Worm (Caenorhabditis elegans) whole organism, midembryonic: ENCODE results near the gene ret-1.

ENCODE experiments used
- T22C8.4 ChIP-seq: fragments of 200-800 bp; sonication (Bioruptor generic); IDR thresholded peaks from 2 replicates; pipeline ENCODE4 v1.3.6; 2022; ENCODE audit warnings: missing genetic modification characterization, missing compliant biosample characterization
- cog-1 ChIP-seq: sonication (generic microtip); optimal IDR thresholded peaks from 2 replicates; lab custom pipeline; 2016; ENCODE audit warnings: missing genetic modification characterization, missing compliant biosample characterization
- flt-1 ChIP-seq: fragments of 200-800 bp; sonication (Bioruptor generic); IDR thresholded peaks from 2 replicates; pipeline ENCODE4 v1.3.6; 2022; ENCODE audit warnings: missing genetic modification characterization, missing compliant biosample characterization
- klf-2 ChIP-seq: fragments of 200-800 bp; sonication (Bioruptor generic); conservative IDR thresholded peaks from 2 replicates; pipeline ENCODE4 v1.3.6; 2022; ENCODE audit warnings: missing genetic modification reagents, missing genetic modification characterization, missing compliant biosample characterization
- med-1 ChIP-seq: sonication (generic microtip); optimal IDR thresholded peaks from 2 replicates; lab custom pipeline; 2017; ENCODE audit warnings: missing genetic modification characterization, mild to moderate bottlenecking, missing compliant biosample characterization, antibody characterized with exemption, missing genetic modification reagents; ENCODE audit not compliant: insufficient read depth
- ref-1 ChIP-seq: fragments of 200-800 bp; sonication (Bioruptor generic); conservative IDR thresholded peaks from 2 replicates; pipeline ENCODE4 v1.3.6; 2022; ENCODE audit warnings: missing genetic modification reagents, missing genetic modification characterization, missing compliant biosample characterization
- tab-1 ChIP-seq: fragments of 200-800 bp; sonication (Bioruptor generic); IDR thresholded peaks from 2 replicates; pipeline ENCODE4 v1.3.6; 2022; ENCODE audit warnings: missing genetic modification characterization, missing compliant biosample characterization
- ztf-23 ChIP-seq: fragments of 200-800 bp; sonication (Bioruptor generic); IDR thresholded peaks from 2 replicates; pipeline ENCODE4 v1.3.6; 2022; ENCODE audit warnings: missing genetic modification reagents, missing genetic modification characterization, missing compliant biosample characterization
- ztf-29 ChIP-seq: fragments of 200-800 bp; sonication (Bioruptor generic); IDR thresholded peaks from 2 replicates; pipeline ENCODE4 v1.3.6; 2022; ENCODE audit warnings: missing genetic modification reagents, missing genetic modification characterization, missing compliant biosample characterization

Gene ret-1

ce11 chrV:14848510-14849206 is 1.4 kb upstream of the ret-1 start:
- no peak for TF ChIP-seq flt-1
- TF ChIP-seq med-1 = no peak
- no peak for TF ChIP-seq T22C8.4 (GFP tag; lab: Robert Waterston, UW)
- no peak for TF ChIP-seq klf-2 (GFP tag; lab: Robert Waterston, UW)
- no peak for TF ChIP-seq ztf-23
- no peak for TF ChIP-seq ztf-29 (GFP tag; lab: Robert Waterston, UW)
- TF ChIP-seq tab-1 (GFP tag; lab: Robert Waterston, UW) = no peak
- TF ChIP-seq cog-1 (tag; lab: Kevin White, UChicago) = no peak
- no peak for TF ChIP-seq ref-1 (GFP tag; lab: Robert Waterston, UW)

DNA sequence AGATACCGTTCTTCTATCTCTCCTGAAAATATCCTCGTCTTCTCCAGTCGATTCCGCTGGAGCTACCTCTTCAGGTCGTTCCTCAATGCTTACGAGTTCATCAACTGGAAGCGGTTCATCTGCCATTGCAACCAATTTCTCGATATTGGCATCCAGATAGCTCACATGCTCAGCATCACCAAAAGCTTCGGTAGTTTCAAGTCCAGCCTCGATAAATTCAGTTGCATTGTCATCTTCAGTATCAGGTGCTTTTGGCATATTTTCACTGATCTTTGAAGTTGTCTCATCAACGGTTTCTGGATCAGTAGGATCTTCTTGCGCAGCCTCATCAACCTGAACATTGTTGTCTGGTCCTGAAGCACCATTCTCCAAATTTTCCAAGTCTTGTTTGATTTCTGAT is 5.6 kb downstream of the ret-1 start:
- TF ChIP-seq med-1 (no peak), T22C8.4 (GFP tag; lab: Robert Waterston, UW) (no peak), cog-1 (tag; lab: Kevin White, UChicago) (no peak), ztf-23 (no peak), ztf-29 (GFP tag; lab: Robert Waterston, UW) (no peak), flt-1 (no peak), ref-1 (GFP tag; lab: Robert Waterston, UW) (no peak), klf-2 (GFP tag; lab: Robert Waterston, UW) (no peak), tab-1 (GFP tag; lab: Robert Waterston, UW) (no peak)

DNA sequence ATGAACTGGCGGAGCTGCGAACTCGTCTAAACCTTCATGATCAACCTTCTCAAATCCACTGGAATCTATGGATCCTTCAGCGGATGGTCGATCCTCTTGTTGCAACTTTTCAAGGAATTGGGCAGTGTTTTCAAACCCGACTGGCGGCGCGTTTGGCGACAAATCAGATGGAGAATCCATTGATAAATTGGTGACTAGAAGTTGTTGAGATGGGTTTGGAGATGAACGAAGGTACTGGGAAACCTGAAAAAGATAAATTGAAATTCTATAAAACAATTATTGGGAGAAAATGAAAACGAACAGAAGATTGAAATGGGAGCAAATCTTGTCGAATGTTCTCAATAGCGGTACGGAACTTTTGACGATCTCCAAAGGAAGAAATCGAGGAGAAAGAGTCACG is 9.1 kb downstream of the ret-1 start:
- no peak for TF ChIP-seq cog-1 (tag; lab: Kevin White, UChicago)
- TF ChIP-seq tab-1 (GFP tag; lab: Robert Waterston, UW) = no peak
- no peak for TF ChIP-seq T22C8.4 (GFP tag; lab: Robert Waterston, UW)
- TF ChIP-seq ztf-29 (GFP tag; lab: Robert Waterston, UW) = no peak
- TF ChIP-seq klf-2 (GFP tag; lab: Robert Waterston, UW) = no peak
- no peak for TF ChIP-seq ztf-23
- TF ChIP-seq flt-1 = no peak
- no peak for TF ChIP-seq med-1
- TF ChIP-seq ref-1 (GFP tag; lab: Robert Waterston, UW) = no peak

- TF ChIP-seq med-1 = no peak
- TF ChIP-seq tab-1 (GFP tag; lab: Robert Waterston, UW) = no peak
- TF ChIP-seq cog-1 (tag; lab: Kevin White, UChicago) = no peak
- TF ChIP-seq ref-1 (GFP tag; lab: Robert Waterston, UW) = no peak
- TF ChIP-seq ztf-29 (GFP tag; lab: Robert Waterston, UW) = no peak
- TF ChIP-seq flt-1 = no peak
- no peak for TF ChIP-seq klf-2 (GFP tag; lab: Robert Waterston, UW)
Measured at ce11 chrV:14835075-14835991, 11.9 kb downstream of the ret-1 start.

ce11 chrV:14833219-14833618 is 14.0 kb downstream of the ret-1 start:
- peak; percentile 51; the same call in 1 of the 2 replicates for TF ChIP-seq flt-1
- peak; percentile 63; the same call in 1 of the 2 replicates for TF ChIP-seq ztf-23
- no peak for TF ChIP-seq ref-1 (GFP tag; lab: Robert Waterston, UW)
- TF ChIP-seq tab-1 (GFP tag; lab: Robert Waterston, UW) = no peak
- no peak for TF ChIP-seq ztf-29 (GFP tag; lab: Robert Waterston, UW)

DNA sequence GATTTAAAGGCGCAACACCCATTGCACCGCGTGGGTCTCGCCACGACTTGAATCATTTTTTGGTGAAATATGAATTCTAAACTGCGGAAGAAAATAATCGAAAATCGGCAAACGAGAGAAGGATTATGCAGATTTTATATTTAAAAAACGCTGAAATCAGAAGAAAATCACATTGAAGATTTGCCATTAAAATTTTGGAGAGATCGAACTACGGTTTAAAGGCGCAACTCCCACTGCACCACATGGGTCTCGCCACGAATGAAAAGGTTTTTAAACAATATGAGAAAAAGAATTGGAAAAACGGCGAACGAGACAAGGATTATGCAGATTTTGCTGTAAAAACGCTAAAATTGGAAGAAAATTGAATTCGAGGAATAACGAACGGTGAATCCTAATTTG is 14.4 kb downstream of the ret-1 start:
- TF ChIP-seq ref-1 (GFP tag; lab: Robert Waterston, UW) (no peak), ztf-29 (GFP tag; lab: Robert Waterston, UW) (no peak), ztf-23 (no peak), flt-1 (no peak), tab-1 (GFP tag; lab: Robert Waterston, UW) (no peak), T22C8.4 (GFP tag; lab: Robert Waterston, UW) (no peak), med-1 (no peak), klf-2 (GFP tag; lab: Robert Waterston, UW) (no peak), cog-1 (tag; lab: Kevin White, UChicago) (no peak)

DNA sequence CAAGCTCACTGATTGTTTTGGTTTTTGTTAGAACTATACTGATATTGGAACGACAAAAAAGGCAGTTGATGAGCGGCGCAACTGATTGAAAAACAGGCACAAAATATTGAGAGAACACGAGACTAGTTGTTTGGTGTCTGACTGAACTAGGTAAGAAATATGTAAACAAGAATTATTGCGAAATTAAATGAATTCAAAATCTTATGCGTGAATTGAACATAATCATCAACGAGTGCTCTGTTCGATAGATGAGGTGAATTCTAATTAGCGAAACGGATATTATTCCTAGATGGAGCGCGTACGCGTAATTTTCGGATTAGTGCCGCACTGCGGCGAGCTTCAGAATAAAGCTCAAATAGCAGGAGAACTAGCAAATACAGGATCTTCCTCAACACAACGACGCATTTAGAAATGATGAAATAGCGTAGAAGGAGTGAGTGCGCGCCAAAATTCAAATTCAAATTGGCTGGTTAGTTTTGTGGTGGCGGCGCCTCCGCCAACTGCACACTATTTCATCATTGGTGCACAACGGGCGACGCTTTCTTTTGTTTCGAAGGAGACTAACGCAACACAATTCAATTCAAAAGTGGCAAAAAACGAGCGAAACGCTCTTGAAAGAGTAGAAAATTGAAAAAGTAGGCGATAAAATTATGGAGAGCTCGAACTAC is 15.0 kb downstream of the ret-1 start:
- TF ChIP-seq ztf-23 (0 out of 2 replicates have a peak, but pooled peaks have one; percentile 48), ref-1 (GFP tag; lab: Robert Waterston, UW) (no peak)

DNA sequence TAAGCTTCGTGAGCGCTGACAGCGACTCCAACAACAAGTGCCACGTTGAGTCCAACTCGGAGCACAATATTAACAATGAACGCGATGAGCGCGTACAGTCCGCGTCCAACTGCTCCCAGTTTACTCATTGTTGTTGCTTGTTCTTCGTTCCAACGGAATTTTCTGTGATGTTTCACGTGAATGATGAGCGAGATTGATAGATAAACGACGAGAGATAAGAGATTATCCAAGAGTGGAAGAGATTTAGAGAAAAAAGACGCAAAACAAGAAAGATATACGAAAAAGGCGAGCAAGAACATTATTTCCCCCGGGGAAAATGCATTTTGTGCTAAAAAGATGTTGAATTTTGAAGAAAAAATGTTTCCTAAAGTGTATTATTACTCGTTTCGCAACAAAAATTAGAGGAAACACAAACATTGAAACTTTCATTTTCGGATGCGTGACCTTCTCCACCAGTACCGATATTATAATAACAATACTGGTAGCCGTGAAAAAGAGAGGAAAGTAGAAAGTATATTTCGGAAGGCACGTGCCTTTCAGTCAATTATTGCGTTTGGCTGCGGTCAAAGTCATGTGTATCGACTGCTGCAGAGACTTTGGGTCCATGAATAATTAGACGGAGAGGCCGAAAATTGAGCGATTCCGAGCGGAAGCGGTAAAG is 15.6 kb downstream of the ret-1 start:
- TF ChIP-seq flt-1 (no peak), klf-2 (GFP tag; lab: Robert Waterston, UW) (no peak), tab-1 (GFP tag; lab: Robert Waterston, UW) (no peak), cog-1 (tag; lab: Kevin White, UChicago) (no peak)
